Worm (Caenorhabditis elegans) whole organism, young adult: ENCODE results near the gene chil-13.

Source experiments
- B0336.3 ChIP-seq: fragments of 200-800 bp; sonication (Bioruptor generic); IDR thresholded peaks from 2 replicates; pipeline ENCODE4 v1.3.6; 2022; ENCODE audit warnings: missing genetic modification characterization, missing compliant biosample characterization
- C06A6.2 ChIP-seq: fragments of 200-800 bp; sonication (Bioruptor generic); conservative IDR thresholded peaks from 2 replicates; pipeline ENCODE4 v1.3.6; 2022; ENCODE audit warnings: missing genetic modification characterization, missing compliant biosample characterization
- F22D6.2 ChIP-seq: sonication (generic microtip); optimal IDR thresholded peaks from 2 replicates; lab custom pipeline; 2016; ENCODE audit warnings: mild to moderate bottlenecking, missing genetic modification characterization, missing compliant biosample characterization
- F23B12.7 ChIP-seq: sonication (generic microtip); optimal IDR thresholded peaks from 2 replicates; lab custom pipeline; 2017; ENCODE audit warnings: missing genetic modification characterization, mild to moderate bottlenecking, missing compliant biosample characterization, antibody characterized with exemption, moderate library complexity; ENCODE audit not compliant: insufficient read depth
- F33H1.4 ChIP-seq: fragments of 200-800 bp; sonication (Bioruptor generic); IDR thresholded peaks from 2 replicates; pipeline ENCODE4 v1.3.6; 2022; ENCODE audit warnings: missing genetic modification reagents, missing genetic modification characterization, missing compliant biosample characterization
- F39B2.1 ChIP-seq: fragments of 200-800 bp; sonication (Bioruptor generic); IDR thresholded peaks from 2 replicates; pipeline ENCODE4 v1.3.6; 2022; ENCODE audit warnings: missing genetic modification reagents, missing genetic modification characterization, missing compliant biosample characterization
- F52B5.7 ChIP-seq: sonication (generic microtip); optimal IDR thresholded peaks from 2 replicates; lab custom pipeline; 2016; ENCODE audit warnings: mild to moderate bottlenecking, missing genetic modification characterization, missing compliant biosample characterization
- F57C9.4 ChIP-seq: sonication (generic microtip); optimal IDR thresholded peaks from 2 replicates; lab custom pipeline; 2017; ENCODE audit warnings: mild to moderate bottlenecking, missing genetic modification characterization, missing compliant biosample characterization
- T26A5.8 ChIP-seq: sonication (generic microtip); optimal IDR thresholded peaks from 2 replicates; lab custom pipeline; 2016; ENCODE audit warnings: missing genetic modification characterization, missing compliant biosample characterization
- Y53F4B.3 ChIP-seq: fragments of 200-800 bp; sonication (Bioruptor generic); IDR thresholded peaks from 2 replicates; pipeline ENCODE4 v1.3.6; 2022; ENCODE audit warnings: missing genetic modification reagents, missing genetic modification characterization, missing compliant biosample characterization
- aptf-3 ChIP-seq: fragments of 200-800 bp; sonication (Bioruptor generic); IDR thresholded peaks from 2 replicates; pipeline ENCODE4 v1.3.6; 2022; ENCODE audit warnings: missing genetic modification characterization, missing compliant biosample characterization
- atf-7 ChIP-seq: sonication (generic microtip); optimal IDR thresholded peaks from 2 replicates; lab custom pipeline; 2017; ENCODE audit warnings: mild to moderate bottlenecking, missing genetic modification characterization, missing compliant biosample characterization
- attf-3 ChIP-seq: fragments of 200-800 bp; sonication (Bioruptor generic); conservative IDR thresholded peaks from 2 replicates; pipeline ENCODE4 v1.3.6; 2022; ENCODE audit warnings: missing genetic modification reagents, missing genetic modification characterization, missing compliant biosample characterization
- bed-1 ChIP-seq: fragments of 200-800 bp; sonication (Bioruptor generic); IDR thresholded peaks from 2 replicates; pipeline ENCODE4 v1.3.6; 2022; ENCODE audit warnings: missing genetic modification reagents, missing genetic modification characterization, missing compliant biosample characterization
- ceh-40 ChIP-seq: fragments of 200-800 bp; sonication (Bioruptor generic); IDR thresholded peaks from 2 replicates; pipeline ENCODE4 v1.3.6; 2022; ENCODE audit warnings: missing genetic modification characterization, missing compliant biosample characterization
- ceh-91 ChIP-seq: fragments of 200-800 bp; sonication (Bioruptor generic); IDR thresholded peaks from 2 replicates; pipeline ENCODE4 v1.3.6; 2022; ENCODE audit warnings: missing genetic modification reagents, missing genetic modification characterization, missing compliant biosample characterization
- egrh-3 ChIP-seq: fragments of 200-800 bp; sonication (Bioruptor generic); IDR thresholded peaks from 2 replicates; pipeline ENCODE4 v1.3.6; 2022; ENCODE audit warnings: missing genetic modification reagents, missing genetic modification characterization, missing compliant biosample characterization
- him-1 ChIP-seq: sonication (generic microtip); optimal IDR thresholded peaks from 2 replicates; lab custom pipeline; 2016; ENCODE audit warnings: missing genotype, missing genetic modification reagents, missing genetic modification characterization, missing compliant biosample characterization
- hlh-12 ChIP-seq: sonication (generic microtip); optimal IDR thresholded peaks from 2 replicates; lab custom pipeline; 2016; ENCODE audit warnings: missing genetic modification characterization, missing compliant biosample characterization
- hlh-26 ChIP-seq: fragments of 200-800 bp; sonication (Bioruptor generic); conservative IDR thresholded peaks from 2 replicates; pipeline ENCODE4 v1.3.6; 2022; ENCODE audit warnings: missing genetic modification reagents, missing genetic modification characterization, missing compliant biosample characterization
- hsf-1 ChIP-seq: fragments of 200-800 bp; sonication (Bioruptor generic); IDR thresholded peaks from 2 replicates; pipeline ENCODE4 v1.3.6; 2022; ENCODE audit warnings: missing genetic modification reagents, missing genetic modification characterization, missing compliant biosample characterization
- let-526 ChIP-seq: fragments of 200-800 bp; sonication (Bioruptor generic); IDR thresholded peaks from 2 replicates; pipeline ENCODE4 v1.3.6; 2022; ENCODE audit warnings: missing genetic modification reagents, missing genetic modification characterization, missing compliant biosample characterization
- lin-40 ChIP-seq: sonication (generic microtip); optimal IDR thresholded peaks from 2 replicates; lab custom pipeline; 2016; ENCODE audit warnings: missing genetic modification characterization, mild to moderate bottlenecking, missing compliant biosample characterization, missing genotype, missing genetic modification reagents
- madf-10 ChIP-seq: sonication (generic microtip); optimal IDR thresholded peaks from 2 replicates; lab custom pipeline; 2016; ENCODE audit warnings: mild to moderate bottlenecking, missing genetic modification characterization, missing compliant biosample characterization
- madf-6 ChIP-seq: fragments of 200-800 bp; sonication (Bioruptor generic); IDR thresholded peaks from 2 replicates; pipeline ENCODE4 v1.3.6; 2022; ENCODE audit warnings: missing genetic modification reagents, missing genetic modification characterization, missing compliant biosample characterization
- nhr-120 ChIP-seq: fragments of 200-800 bp; sonication (Bioruptor generic); IDR thresholded peaks from 2 replicates; pipeline ENCODE4 v1.3.6; 2022; ENCODE audit warnings: missing genetic modification characterization, missing compliant biosample characterization
- nhr-179 ChIP-seq: sonication (generic microtip); optimal IDR thresholded peaks from 2 replicates; lab custom pipeline; 2016; ENCODE audit warnings: mild to moderate bottlenecking, missing genetic modification characterization, missing compliant biosample characterization
- nhr-80 ChIP-seq: sonication (generic microtip); optimal IDR thresholded peaks from 2 replicates; lab custom pipeline; 2016; ENCODE audit warnings: missing genetic modification characterization, missing compliant biosample characterization
- nhr-90 ChIP-seq: sonication (generic microtip); optimal IDR thresholded peaks from 2 replicates; lab custom pipeline; 2016; ENCODE audit warnings: missing genotype, mild to moderate bottlenecking, missing genetic modification characterization, missing compliant biosample characterization
- repo-1 ChIP-seq: sonication (generic microtip); optimal IDR thresholded peaks from 2 replicates; lab custom pipeline; 2017; ENCODE audit warnings: mild to moderate bottlenecking, missing genetic modification characterization, missing compliant biosample characterization
- rpc-1 ChIP-seq, 2 experiments: fragments of 150-350 bp in 1 of 2; sonication (generic microtip) in 1 of 2; optimal IDR thresholded peaks; 2 replicates each; lab custom pipeline; 2014 to 2018; ENCODE audit warnings: missing biosample characterization in 1 of 2, missing genetic modification characterization in 1 of 2, missing genetic modification reagents in 1 of 2, missing genotype in 1 of 2
- sea-2 ChIP-seq: fragments of 200-800 bp; sonication (Bioruptor generic); IDR thresholded peaks from 2 replicates; pipeline ENCODE4 v1.3.6; 2022; ENCODE audit warnings: missing genetic modification characterization, missing compliant biosample characterization
- tlf-1 ChIP-seq: fragments of 200-800 bp; sonication (Bioruptor generic); optimal IDR thresholded peaks from 2 replicates; lab custom pipeline; 2018; ENCODE audit warnings: mild to moderate bottlenecking, missing genetic modification characterization, missing compliant biosample characterization
- ztf-22 ChIP-seq: fragments of 200-800 bp; sonication (Bioruptor generic); optimal IDR thresholded peaks from 2 replicates; lab custom pipeline; 2018; ENCODE audit warnings: mild to moderate bottlenecking, missing genetic modification characterization, moderate library complexity, missing compliant biosample characterization

The chil-13 gene

DNA sequence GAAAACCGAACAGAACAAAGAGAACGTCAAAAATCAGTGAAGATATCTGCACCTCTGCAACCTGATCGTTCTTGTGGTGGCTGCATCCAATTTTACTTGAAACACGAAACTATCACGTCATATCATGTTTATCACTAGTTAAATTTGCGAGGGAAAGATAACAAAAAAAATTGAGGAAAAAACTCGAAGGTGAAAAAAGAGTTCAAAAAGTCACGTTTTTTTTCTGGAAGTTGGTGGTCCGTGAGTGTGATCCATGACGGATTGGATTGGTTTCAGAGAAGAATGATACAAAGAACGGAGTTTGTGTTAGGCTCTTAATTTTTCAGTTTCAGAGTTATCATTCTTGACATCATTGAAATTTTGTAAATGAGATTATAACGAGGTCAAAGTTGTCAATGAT is 44.4 kb upstream of the chil-13 start:
- TF ChIP-seq nhr-80 (tag; lab: Kevin White, UChicago), result peak; percentile 16
- TF ChIP-seq ceh-91 (GFP tag; lab: Robert Waterston, UW), result no peak
- TF ChIP-seq ceh-40 (GFP tag; lab: Robert Waterston, UW), result no peak
- TF ChIP-seq atf-7 (tag; lab: Kevin White, UChicago), result peak; percentile 29

DNA sequence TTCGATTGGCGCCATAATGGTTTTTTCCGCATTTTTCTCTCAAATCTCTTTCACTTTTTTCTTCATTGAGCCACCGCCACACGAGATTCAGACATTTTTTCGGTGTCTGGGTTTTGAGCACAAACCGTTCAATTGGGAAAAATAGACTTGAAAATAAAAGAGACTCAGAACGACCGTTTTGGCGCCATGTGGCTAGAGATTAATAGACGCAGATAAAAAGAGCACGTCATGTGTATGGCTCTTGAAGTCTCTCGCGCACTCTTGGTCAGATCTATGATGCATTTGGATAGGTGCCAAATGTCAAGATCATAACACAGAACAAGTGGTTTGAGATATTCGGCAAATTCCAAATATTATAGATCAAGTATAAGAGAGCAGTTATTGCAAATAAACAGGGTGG is 43.3 kb upstream of the chil-13 start:
- TF ChIP-seq F39B2.1 (GFP tag; lab: Robert Waterston, UW) (no peak), nhr-179 (no peak), madf-10 (no peak), hsf-1 (GFP tag; lab: Robert Waterston, UW) (no peak), egrh-3 (GFP tag; lab: Robert Waterston, UW) (no peak), nhr-90 (tag; lab: Kevin White, UChicago) (no peak), aptf-3 (GFP tag; lab: Robert Waterston, UW) (no peak)

ce11 chrII:9480006-9480405 is 41.9 kb upstream of the chil-13 start, which contains the start of gene T19H5.7:
TSS of gene T19H5.7 (minus strand) at chrII:9480106.
- TF ChIP-seq F52B5.7 (tag; lab: Kevin White, UChicago) (no peak), ztf-22 (GFP tag; lab: Kevin White, UChicago) (no peak), F23B12.7 (no peak), F57C9.4 (tag; lab: Kevin White, UChicago) (no peak), repo-1 (tag; lab: Kevin White, UChicago) (no peak), rpc-1 (optimal IDR thresholded peaks at IDR 0.05; lab: Kevin White, UChicago) (no peak), rpc-1 (tag; optimal IDR thresholded peaks at IDR 0.05; lab: Kevin White, UChicago) (no peak), hlh-12 (tag; lab: Kevin White, UChicago) (no peak)

DNA sequence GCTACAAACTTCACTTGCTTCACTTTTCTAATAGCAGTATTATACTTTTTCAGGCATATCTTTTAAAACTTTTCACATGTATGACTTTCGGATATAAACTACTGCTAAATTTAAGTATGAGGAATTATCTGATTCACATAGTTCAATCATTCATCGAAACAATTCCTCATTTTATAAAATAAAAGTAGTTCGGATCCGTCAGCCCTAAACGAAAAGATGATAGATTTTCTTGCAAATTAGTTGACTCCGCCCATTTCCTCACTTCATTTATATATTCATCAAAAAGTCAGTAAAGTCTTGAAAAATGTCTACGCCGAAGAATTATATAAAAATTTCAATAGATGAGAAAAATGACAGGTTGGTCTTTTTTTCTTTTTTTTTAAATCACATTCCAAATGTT is 39.4 kb upstream of the chil-13 start, which contains the start of gene chil-27:
Gene chil-27 (plus strand): TSS at position 301 of the 400 bp plus-strand sequence.
- no peak for TF ChIP-seq bed-1
- TF ChIP-seq let-526 (GFP tag; lab: Robert Waterston, UW), result no peak
- TF ChIP-seq T26A5.8 (tag; lab: Kevin White, UChicago), result no peak
- no peak for TF ChIP-seq ceh-91 (GFP tag; lab: Robert Waterston, UW)
- no peak for TF ChIP-seq madf-6 (GFP tag; lab: Robert Waterston, UW)
- TF ChIP-seq C06A6.2 (GFP tag; lab: Robert Waterston, UW), result no peak
- TF ChIP-seq B0336.3 (GFP tag; lab: Robert Waterston, UW), result no peak
- TF ChIP-seq nhr-80 (tag; lab: Kevin White, UChicago), result no peak
- no peak for TF ChIP-seq hlh-26
- TF ChIP-seq F52B5.7 (tag; lab: Kevin White, UChicago), result no peak
- no peak for TF ChIP-seq nhr-120 (GFP tag; lab: Robert Waterston, UW)
- no peak for TF ChIP-seq him-1
- no peak for TF ChIP-seq attf-3 (GFP tag; lab: Robert Waterston, UW)
- TF ChIP-seq Y53F4B.3 (GFP tag; lab: Robert Waterston, UW), result no peak
- TF ChIP-seq sea-2 (GFP tag; lab: Robert Waterston, UW), result no peak
- no peak for TF ChIP-seq lin-40 (tag; lab: Kevin White, UChicago)

DNA sequence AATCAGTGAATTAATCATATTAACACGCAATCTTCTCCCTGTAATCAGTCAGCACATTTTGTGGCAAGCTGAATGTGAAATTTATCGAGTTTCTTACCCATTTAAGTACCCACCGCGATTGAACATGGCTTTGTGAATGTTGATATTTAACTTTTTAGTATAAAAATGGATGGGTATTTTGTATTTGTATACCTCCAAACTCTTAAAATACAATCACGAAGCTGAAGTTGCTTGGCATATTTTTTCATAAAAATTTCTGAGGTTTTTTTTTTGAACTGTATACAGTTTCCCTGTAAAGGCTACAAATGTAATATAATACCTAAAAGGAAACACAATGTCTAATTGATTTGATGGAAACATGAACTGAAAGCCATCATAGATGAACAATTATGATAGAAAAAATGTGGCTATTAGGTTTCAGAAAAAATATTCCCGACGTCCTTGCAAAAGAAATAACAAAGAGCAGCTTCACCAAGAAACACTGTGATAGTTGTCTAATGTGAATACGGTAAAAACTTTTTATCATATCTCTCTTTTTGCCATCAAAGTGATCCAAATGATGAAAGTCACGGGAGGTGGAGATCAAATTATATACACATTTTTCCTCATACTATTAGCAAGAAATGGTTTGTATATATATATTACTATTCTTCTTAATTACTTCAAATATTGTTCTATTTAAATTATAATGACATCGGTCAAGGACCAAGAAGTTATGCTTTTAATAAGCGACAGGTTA is 36.4 kb upstream of the chil-13 start, which contains the start of the genes chil-25 and chil-26:
Gene chil-25 (minus strand): TSS at position 101 of the 739 bp plus-strand sequence.
Gene chil-26 (plus strand): TSS at position 689 of the 739 bp plus-strand sequence.
- no peak for TF ChIP-seq F22D6.2 (tag; lab: Kevin White, UChicago)
- no peak for TF ChIP-seq F33H1.4 (GFP tag; lab: Robert Waterston, UW)
- TF ChIP-seq atf-7 (tag; lab: Kevin White, UChicago), result no peak
- TF ChIP-seq tlf-1, result no peak
